In genomic region chr3R:22052235-22052634, dm6 we compare ENCODE assay signal across 2 fruit fly cellular contexts.
TF ChIP-seq lines count a peak whose summit lies in the region.

No protein-coding gene starts in this region.

- no peak for TF ChIP-seq CTCF in whole organism, embryonic (GFP tag; optimal IDR thresholded peaks at IDR 0.05; lab: Kevin White, UChicago)

TF ChIP-seq in whole organism, embryonic, 481 proteins besides CTCF, POLR2A, EP300 and RAD21:
- TF ChIP-seq CG7372 (GFP tag; IDR thresholded peaks at IDR 0.05; lab: Robert Waterston, UW) (no peak), NFAT (GFP tag; IDR thresholded peaks at IDR 0.05; lab: Robert Waterston, UW) (no peak), phol (tag; optimal IDR thresholded peaks at IDR 0.05; lab: Kevin White, UChicago) (no peak), sr (GFP tag; IDR thresholded peaks at IDR 0.05; lab: Robert Waterston, UW) (peak; percentile 84), CG2875 (GFP tag; optimal IDR thresholded peaks at IDR 0.05; lab: Kevin White, UChicago) (no peak), Ets65A (GFP tag; lab: Kevin White, UChicago) (peak; percentile 2), tx (GFP tag; optimal IDR thresholded peaks at IDR 0.05; lab: Kevin White, UChicago) (no peak), dmrt99B (tag; optimal IDR thresholded peaks at IDR 0.05; lab: Kevin White, UChicago) (no peak), lov (optimal IDR thresholded peaks at IDR 0.05; lab: Kevin White, UChicago) (no peak), lov (GFP tag; IDR thresholded peaks at IDR 0.05; lab: Robert Waterston, UW) (no peak), CG11504 (tag; optimal IDR thresholded peaks at IDR 0.05; lab: Kevin White, UChicago) (peak; percentile 13), sna (GFP tag; IDR thresholded peaks at IDR 0.05; lab: Robert Waterston, UW; ENCODE audit: partially characterized antibody) (no peak), yki (optimal IDR thresholded peaks at IDR 0.05; lab: Kevin White, UChicago) (no peak), kni (GFP tag; optimal IDR thresholded peaks at IDR 0.05; lab: Kevin White, UChicago) (peak; percentile 51), ssp (GFP tag; IDR thresholded peaks at IDR 0.05; lab: Robert Waterston, UW) (no peak), stwl (tag; optimal IDR thresholded peaks at IDR 0.05; lab: Kevin White, UChicago) (peak; percentile 42), cg (GFP tag; optimal IDR thresholded peaks at IDR 0.05; lab: Kevin White, UChicago) (peak; percentile 28), Hmx (GFP tag; optimal IDR thresholded peaks at IDR 0.05; lab: Kevin White, UChicago) (no peak), Adf1 (GFP tag; IDR thresholded peaks at IDR 0.05; lab: Robert Waterston, UW) (no peak), gsb (GFP tag; IDR thresholded peaks at IDR 0.05; lab: Robert Waterston, UW) (0 out of 2 replicates have a peak, but pooled peaks have one; percentile 22), CG12391 (tag; optimal IDR thresholded peaks at IDR 0.05; lab: Kevin White, UChicago) (no peak), Hey (tag; optimal IDR thresholded peaks at IDR 0.05; lab: Kevin White, UChicago) (no peak), tll (GFP tag; optimal IDR thresholded peaks at IDR 0.05; lab: Kevin White, UChicago) (peak in 1 of 2 experiments; percentile 64), sd (tag; optimal IDR thresholded peaks at IDR 0.05; lab: Kevin White, UChicago) (no peak), CG18599 (GFP tag; optimal IDR thresholded peaks at IDR 0.05; lab: Kevin White, UChicago) (no peak), CG12219 (GFP tag; optimal IDR thresholded peaks at IDR 0.05; lab: Kevin White, UChicago) (no peak)

TF ChIP-seq in whole organism, prepupa, 60 proteins besides CTCF, POLR2A, EP300 and RAD21:
- TF ChIP-seq CG8319 (GFP tag; optimal IDR thresholded peaks at IDR 0.05; lab: Kevin White, UChicago): no peak
- no peak for TF ChIP-seq fd59A (GFP tag; optimal IDR thresholded peaks at IDR 0.05; lab: Kevin White, UChicago)
- TF ChIP-seq eg (GFP tag; IDR thresholded peaks at IDR 0.05; lab: Robert Waterston, UW): no peak
- TF ChIP-seq CG8632 (GFP tag; optimal IDR thresholded peaks at IDR 0.05; lab: Kevin White, UChicago): no peak
- TF ChIP-seq CG3919 (GFP tag; optimal IDR thresholded peaks at IDR 0.05; lab: Kevin White, UChicago): no peak
- no peak for TF ChIP-seq ss (GFP tag; optimal IDR thresholded peaks at IDR 0.05; lab: Kevin White, UChicago)
- TF ChIP-seq dsx (GFP tag; optimal IDR thresholded peaks at IDR 0.05; lab: Kevin White, UChicago; ENCODE audit: poor library complexity, severe bottlenecking): peak; percentile 17
- TF ChIP-seq Sox15 (GFP tag; optimal IDR thresholded peaks at IDR 0.05; lab: Kevin White, UChicago): no peak
